Worm (Caenorhabditis elegans) whole organism, L4/young adult: ENCODE results near the gene znf-593.
"Not testable (repeated sequence)": the region's sequence is repeated elsewhere in the genome, so short reads cannot be mapped to it uniquely, and the experiment has no call there.

Experiments used
- W03F9.2 ChIP-seq: fragments of 150-350 bp; optimal IDR thresholded peaks from 2 replicates; lab custom pipeline; 2014; ENCODE audit warnings: missing biosample characterization, missing genetic modification characterization
- dao-5 ChIP-seq: sonication (generic microtip); optimal IDR thresholded peaks from 2 replicates; lab custom pipeline; 2016; ENCODE audit warnings: missing genotype, missing genetic modification characterization, moderate library complexity, missing compliant biosample characterization
- him-1 ChIP-seq: sonication (generic microtip); optimal IDR thresholded peaks from 2 replicates; lab custom pipeline; 2016; ENCODE audit warnings: missing genotype, missing genetic modification reagents, missing genetic modification characterization, missing compliant biosample characterization

Gene znf-593

DNA sequence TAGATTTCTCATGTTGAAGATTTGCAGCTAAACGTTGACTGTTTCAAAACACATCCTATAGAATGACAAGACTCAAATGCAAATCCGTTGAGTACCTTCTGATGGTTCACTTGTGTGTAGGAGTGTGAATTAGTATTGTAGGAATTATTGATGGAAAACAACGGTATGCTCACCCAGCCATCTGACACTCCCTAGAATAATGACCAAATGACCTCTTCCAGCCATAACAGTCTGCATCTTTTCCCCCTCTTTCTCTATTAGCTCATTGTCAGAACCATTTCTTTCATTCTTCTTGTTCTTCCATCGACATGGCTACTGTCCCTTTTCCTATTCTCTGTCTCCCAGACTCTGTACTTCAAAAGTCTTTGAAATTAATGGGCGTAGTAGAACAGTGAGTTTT is 9.9 kb downstream of the znf-593 start, which contains the start of gene fbxb-24:
Gene fbxb-24 (plus strand): TSS at position 301 of the 400 bp plus-strand sequence.
- TF ChIP-seq dao-5 (tag; lab: Kevin White, UChicago) (no peak), W03F9.2 (no peak)

DNA sequence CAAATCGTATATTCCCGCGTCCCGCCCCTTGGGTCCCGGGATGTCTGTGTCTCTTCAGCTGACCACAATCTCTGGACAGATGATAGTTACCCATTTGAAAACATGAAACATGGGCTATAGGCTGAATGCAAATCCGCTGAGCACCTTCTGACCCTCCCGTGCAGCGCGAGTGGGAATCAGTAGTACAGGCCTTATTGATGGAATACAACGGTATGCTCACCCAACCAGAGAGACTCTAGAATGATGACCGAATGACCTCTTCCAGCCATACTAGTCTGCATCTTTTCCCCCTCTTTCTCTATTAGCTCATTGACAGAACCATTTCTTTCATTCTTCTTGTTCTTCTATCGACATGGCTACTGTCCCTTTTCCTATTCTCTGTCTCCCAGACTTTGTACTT is 11.3 kb downstream of the znf-593 start, which contains the start of gene sdz-33:
Gene sdz-33 (plus strand): TSS at position 301 of the 400 bp plus-strand sequence.
- TF ChIP-seq dao-5 (tag; lab: Kevin White, UChicago): no peak
- TF ChIP-seq him-1 (tag; lab: Kevin White, UChicago): no peak
- TF ChIP-seq W03F9.2: no peak

DNA sequence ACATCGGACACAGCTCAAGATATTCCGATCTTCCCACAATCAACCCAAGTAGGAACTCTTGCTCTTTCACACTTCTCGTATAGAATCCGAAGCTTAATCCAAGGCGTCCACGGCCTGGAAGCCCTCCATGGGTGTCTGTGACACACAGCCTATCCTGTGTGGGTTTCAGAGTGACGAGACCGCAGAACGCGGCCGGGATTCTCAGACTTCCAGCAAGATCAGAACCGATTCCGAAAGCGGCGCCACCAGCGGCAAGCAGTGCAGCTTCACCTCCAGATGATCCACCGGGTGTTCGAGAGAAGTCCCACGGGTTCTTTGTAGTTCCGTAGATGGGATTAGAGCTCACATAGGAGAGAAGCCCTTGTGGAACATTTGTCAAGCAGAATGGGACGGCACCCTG is 15.7 kb downstream of the znf-593 start:
- TF ChIP-seq him-1 (tag; lab: Kevin White, UChicago) (no peak), dao-5 (tag; lab: Kevin White, UChicago) (no peak), W03F9.2 (no peak)

DNA sequence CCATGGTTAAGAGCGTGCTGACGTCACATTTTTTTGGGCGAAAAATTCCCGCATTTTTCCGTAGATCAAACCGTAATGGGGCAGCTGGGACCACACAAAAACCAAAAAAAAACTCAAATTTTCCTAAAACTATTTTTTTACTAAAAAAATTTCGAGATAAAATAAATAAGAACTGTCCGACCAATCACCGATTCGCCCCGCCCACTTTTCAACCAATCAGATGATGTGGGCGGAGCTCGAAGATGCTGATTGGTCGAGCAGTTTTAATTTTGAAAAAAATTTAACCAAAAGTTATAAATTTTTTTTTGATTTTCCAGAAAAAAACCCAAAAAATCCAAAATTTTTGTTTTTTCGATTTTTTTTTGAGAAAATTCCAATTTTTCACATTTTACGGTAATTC is 18.5 kb downstream of the znf-593 start:
- TF ChIP-seq W03F9.2 (no peak), dao-5 (tag; lab: Kevin White, UChicago) (no peak), him-1 (tag; lab: Kevin White, UChicago) (no peak)

DNA sequence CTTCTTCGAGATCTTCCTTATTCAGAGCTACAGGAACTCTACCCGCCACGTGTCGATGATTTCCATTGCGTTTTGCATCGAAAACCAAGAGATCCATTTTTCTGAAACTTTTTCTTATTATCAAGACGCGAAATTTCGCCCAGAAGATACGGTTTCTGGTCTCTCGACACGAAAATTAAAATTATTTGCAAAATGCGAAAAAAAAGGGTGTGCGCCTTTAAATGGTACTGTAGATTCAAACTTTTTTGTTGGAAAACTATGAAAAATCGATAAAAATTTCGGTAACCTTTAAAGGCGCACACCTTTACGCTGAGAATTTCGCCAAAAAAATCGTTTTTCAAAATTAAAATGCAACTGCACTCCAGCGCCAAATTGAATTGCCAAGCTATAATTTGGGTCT is 20.4 kb downstream of the znf-593 start, which contains the start of gene tsen-2:
Gene tsen-2 (minus strand): TSS at position 101 of the 400 bp plus-strand sequence.
- TF ChIP-seq dao-5 (tag; lab: Kevin White, UChicago) (no peak), W03F9.2 (no peak), him-1 (tag; lab: Kevin White, UChicago) (no peak)

DNA sequence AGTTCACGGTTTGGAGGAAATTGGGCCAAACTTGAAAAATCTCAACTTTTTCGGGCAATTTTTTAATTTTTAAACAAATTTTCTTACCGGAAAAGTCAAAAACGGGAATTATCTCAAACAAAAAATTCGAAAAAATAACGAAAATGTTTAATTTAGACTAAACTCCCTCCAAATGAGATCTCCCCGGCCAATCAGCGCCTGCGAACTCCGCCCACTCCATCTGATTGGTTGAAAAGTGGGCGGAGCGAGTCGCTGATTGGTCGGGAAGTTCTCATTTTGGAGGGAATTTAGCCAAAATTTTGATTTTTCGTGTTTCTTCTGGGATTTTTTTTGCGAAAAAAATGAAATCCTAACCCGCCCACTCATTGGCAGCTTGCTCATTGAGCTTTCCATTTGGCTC is 21.9 kb downstream of the znf-593 start:
- TF ChIP-seq dao-5 (tag; lab: Kevin White, UChicago): no peak
- no peak for TF ChIP-seq W03F9.2
- no peak for TF ChIP-seq him-1 (tag; lab: Kevin White, UChicago)

DNA sequence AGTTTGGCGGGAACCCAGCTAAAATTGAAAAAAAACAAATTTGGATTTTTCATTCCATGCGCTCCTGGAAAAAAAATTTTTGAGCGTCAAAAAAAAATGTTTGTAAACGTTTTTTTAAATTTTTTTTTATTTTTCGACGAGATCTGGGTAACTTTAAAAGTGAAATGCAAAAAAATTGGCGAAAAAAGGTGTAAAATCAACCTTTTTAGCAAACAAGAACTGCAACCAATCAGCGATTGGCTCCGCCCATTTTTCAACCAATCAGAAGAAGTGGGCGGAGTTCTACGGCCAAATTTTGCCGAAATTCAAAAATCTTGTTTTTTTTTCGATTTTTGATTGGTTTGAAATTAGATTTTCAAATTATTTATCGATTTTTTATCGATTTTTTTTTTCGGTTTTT is 23.0 kb downstream of the znf-593 start:
- no peak for TF ChIP-seq W03F9.2

DNA sequence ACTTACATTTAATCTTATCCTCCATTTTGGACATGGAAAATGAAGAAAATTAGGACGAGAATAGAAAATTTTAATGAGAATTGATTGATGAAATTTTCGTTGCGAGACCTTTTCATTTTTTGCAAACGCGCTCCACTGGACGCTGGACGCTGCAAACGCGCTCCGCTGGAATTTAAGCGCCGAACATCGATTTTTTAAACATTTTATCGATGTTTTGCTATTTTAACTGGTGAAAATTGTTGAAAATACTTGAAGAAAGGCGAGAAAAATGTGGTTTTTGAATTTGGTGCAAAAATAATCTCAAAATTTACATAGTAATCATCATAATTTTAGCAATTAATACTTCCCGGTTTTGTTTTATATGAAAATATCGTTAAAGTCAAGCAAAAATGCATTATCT is 25.6 kb downstream of the znf-593 start, which contains the start of gene Y56A3A.41:
Gene Y56A3A.41 (minus strand): TSS at position 101 of the 400 bp plus-strand sequence.
- TF ChIP-seq dao-5 (tag; lab: Kevin White, UChicago) (no peak), W03F9.2 (no peak), him-1 (tag; lab: Kevin White, UChicago) (no peak)

DNA sequence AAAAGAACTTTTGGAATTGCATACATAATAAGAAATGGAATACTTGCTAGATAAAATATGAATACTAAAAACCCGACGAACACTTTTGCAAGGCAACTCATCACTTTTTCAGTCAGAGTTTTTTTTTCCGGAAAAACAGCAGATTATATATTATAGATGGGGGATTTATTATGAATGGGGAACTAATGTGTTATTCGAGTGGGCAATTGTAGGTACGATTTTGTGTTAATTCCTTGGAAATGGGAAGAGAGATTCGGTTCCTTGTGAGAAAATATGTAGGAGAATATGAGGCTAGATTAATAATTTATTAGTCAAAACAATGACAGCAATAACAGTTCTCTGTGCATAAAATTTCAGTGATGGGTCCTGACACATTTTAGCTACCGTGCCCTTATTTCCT is 27.2 kb downstream of the znf-593 start, which contains the start of gene faah-5:
Gene faah-5 (minus strand): TSS at position 101 of the 400 bp plus-strand sequence.
- no peak for TF ChIP-seq him-1 (tag; lab: Kevin White, UChicago)
- TF ChIP-seq dao-5 (tag; lab: Kevin White, UChicago): no peak
- TF ChIP-seq W03F9.2: no peak

DNA sequence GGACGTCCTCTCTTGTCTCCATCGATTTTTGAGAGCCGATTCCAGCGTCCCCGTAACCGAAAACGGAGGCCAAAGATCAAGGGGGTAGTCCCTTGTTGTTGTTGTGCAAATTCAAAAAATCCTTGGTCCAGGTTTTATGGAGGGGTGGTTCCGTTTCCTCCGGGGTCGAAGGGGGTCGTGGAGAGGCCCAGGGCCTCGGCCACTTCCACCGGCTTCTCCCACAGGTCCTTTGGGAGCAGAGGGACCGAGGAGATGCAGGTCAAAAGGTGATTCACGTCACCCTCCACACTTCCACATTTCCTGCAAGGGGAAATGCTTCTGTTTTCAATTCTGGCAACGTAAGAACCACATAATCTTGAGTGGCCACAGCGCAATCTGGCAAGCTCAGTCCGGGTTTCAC is 34.8 kb downstream of the znf-593 start, which contains the start of gene fbxb-22:
Gene fbxb-22 (minus strand): TSS at position 61 of the 400 bp plus-strand sequence.
- TF ChIP-seq dao-5 (tag; lab: Kevin White, UChicago); him-1 (tag; lab: Kevin White, UChicago); W03F9.2: not testable (repeated sequence)

DNA sequence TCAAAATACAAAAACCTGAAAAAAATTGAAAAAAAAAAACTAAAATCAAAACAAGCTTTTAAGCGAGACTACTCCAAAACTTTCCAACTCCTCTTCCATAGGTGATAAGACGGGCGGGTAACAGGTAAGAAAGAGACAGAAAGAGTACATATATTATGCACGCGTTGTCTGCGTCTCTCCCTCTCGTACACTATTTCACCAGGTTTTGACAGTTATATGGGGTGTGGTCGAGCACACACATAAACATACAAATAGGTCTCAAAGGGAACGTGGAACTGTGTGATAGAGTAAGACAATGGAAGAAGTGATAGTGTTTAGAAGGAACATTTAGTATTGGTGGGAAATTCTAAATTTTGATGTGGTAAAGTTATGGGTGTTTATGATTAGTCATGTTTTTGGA is 37.0 kb downstream of the znf-593 start:
- peak; percentile 41 for TF ChIP-seq W03F9.2
- TF ChIP-seq him-1 (tag; lab: Kevin White, UChicago): no peak

DNA sequence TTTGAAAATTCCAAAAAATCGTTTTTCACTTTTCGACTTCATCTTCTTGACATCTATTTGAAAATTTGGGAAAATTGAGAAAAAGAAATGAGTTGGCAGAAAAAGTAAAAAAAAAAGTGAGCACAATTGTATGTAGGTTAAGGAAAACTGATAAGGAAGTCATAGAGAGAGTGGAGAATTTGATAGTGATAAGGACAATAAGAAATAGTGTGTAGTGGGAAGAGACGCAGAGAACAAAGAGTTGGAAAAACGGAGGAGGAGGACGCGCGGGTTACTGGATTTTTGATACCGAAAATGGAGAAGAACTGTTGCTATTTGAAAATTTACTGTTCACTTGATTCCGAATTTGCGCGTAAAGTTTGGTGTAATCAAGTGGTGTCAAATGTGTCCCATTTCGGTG is 39.8 kb downstream of the znf-593 start, which contains the start of gene Y56A3A.6:
Gene Y56A3A.6 (minus strand): TSS at position 53 of the 400 bp plus-strand sequence.
- TF ChIP-seq W03F9.2 (no peak), him-1 (tag; lab: Kevin White, UChicago) (no peak), dao-5 (tag; lab: Kevin White, UChicago) (no peak)

DNA sequence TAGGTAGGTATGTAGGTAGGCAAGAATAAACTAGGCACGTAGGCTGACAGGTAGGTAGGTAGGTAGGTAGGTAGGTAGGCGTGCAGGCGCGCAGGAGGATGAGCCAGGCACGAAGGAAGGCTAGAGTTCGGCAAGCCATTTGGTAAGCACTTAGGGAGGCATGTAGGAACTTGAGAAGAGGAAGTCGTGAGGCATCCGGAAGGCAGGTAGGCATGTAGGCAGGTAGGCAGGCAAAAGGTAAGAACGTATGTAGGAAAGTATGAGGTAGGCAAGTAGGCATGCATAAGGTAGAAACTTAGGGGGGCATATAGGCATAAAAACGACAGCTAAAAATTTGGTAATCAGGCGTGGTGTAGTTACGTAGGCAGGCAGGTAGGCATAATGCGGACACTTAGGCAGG is 42.4 kb downstream of the znf-593 start:
- TF ChIP-seq him-1 (tag; lab: Kevin White, UChicago) (no peak), dao-5 (tag; lab: Kevin White, UChicago) (no peak), W03F9.2 (no peak)

DNA sequence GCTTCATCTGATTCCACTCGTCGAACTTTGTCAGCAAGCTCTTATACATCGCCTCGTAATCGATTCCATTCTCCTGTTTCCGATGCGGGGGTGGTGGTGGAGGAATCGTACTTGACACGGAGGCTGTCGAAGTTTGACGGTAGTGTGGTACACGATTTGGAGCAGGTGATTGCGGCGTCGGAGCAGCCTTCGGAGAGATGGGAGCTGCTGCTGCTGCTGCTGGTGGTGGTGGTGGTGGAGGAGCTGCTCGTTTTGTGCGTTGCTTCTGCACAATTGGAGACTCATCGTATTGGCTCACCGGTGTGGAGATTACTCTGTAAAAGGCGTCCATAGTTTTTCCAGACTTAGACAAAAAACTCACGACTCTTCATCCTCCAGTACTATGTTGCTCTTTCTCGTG is 44.3 kb downstream of the znf-593 start:
- no peak for TF ChIP-seq W03F9.2
- no peak for TF ChIP-seq dao-5 (tag; lab: Kevin White, UChicago)
- TF ChIP-seq him-1 (tag; lab: Kevin White, UChicago): no peak

DNA sequence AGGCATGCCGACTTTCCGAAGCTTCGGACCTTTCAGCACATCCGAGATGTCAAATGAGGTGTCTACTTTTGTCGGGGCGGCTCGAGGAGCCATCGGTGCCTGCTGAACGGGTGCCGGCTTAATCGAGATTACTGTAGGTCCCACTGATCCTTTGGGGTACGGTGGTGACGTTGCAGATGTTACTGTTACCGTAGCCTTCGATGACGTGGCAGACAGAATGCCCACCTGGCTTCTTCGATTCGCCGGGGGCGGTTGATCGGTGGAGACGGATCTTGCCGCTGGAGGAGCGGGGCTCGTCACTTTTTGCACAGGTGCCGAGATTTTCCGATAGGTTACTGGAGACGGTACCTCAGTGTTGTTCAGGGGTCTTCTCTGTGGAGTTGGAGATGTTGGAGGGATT is 46.9 kb downstream of the znf-593 start:
- TF ChIP-seq him-1 (tag; lab: Kevin White, UChicago): no peak
- no peak for TF ChIP-seq dao-5 (tag; lab: Kevin White, UChicago)
- TF ChIP-seq W03F9.2: no peak
